Fruit fly (Drosophila melanogaster) whole organism, wandering third instar larva: ENCODE results near the gene Ufd4.

ENCODE experiments used
- Abd-B ChIP-seq: fragments of >200 bp; optimal IDR thresholded peaks from 2 replicates; lab custom pipeline; 2017; ENCODE audit warnings: missing biosample characterization, missing genetic modification characterization
- Dfd ChIP-seq: fragments of >200 bp; optimal IDR thresholded peaks from 2 replicates; lab custom pipeline; 2017; ENCODE audit warnings: missing biosample characterization, missing genetic modification characterization
- Dif ChIP-seq: fragments of 200-275, 200-300 bp; sonication (Bioruptor generic); optimal IDR thresholded peaks from 2 replicates; lab custom pipeline; 2018; ENCODE audit warnings: missing biosample characterization, missing genetic modification characterization; ENCODE audit not compliant: partially characterized antibody
- HLH106 ChIP-seq: fragments of 200-800 bp; optimal IDR thresholded peaks from 3 replicates; lab custom pipeline; 2019; ENCODE audit warnings: missing biosample characterization, mild to moderate bottlenecking, missing genetic modification characterization, moderate library complexity
- Hnf4 ChIP-seq: fragments of 200-800 bp; sonication (Bioruptor generic); optimal IDR thresholded peaks from 2 replicates; lab custom pipeline; 2016; ENCODE audit warnings: missing biosample characterization, mild to moderate bottlenecking, missing genetic modification characterization
- Hr78 ChIP-seq: fragments of >200 bp; optimal IDR thresholded peaks from 2 replicates; lab custom pipeline; 2017; ENCODE audit warnings: missing biosample characterization, missing genetic modification characterization
- OdsH ChIP-seq: fragments of 200-800 bp; sonication (Bioruptor generic); optimal IDR thresholded peaks from 2 replicates; lab custom pipeline; 2016; ENCODE audit warnings: missing biosample characterization, mild to moderate bottlenecking, missing genetic modification characterization
- dl ChIP-seq, 2 experiments: fragments of 175-275, 200-275 bp in 1 of 2; fragments of 200-275 bp in 1 of 2; sonication (Bioruptor generic); optimal IDR thresholded peaks; lab custom pipeline; 2018; ENCODE audit warnings: mild to moderate bottlenecking in 2 of 2, missing biosample characterization in 2 of 2, missing genetic modification characterization in 2 of 2, moderate library complexity in 2 of 2; ENCODE audit not compliant: partially characterized antibody in 2 of 2, insufficient read depth in 1 of 2
- fru ChIP-seq: fragments of 200-800 bp; sonication (Bioruptor generic); optimal IDR thresholded peaks from 3 replicates; lab custom pipeline; 2016; ENCODE audit warnings: missing biosample characterization, mild to moderate bottlenecking, missing genetic modification characterization
- jim ChIP-seq: fragments of 175-275, 200-325 bp; sonication (Bioruptor generic); optimal IDR thresholded peaks from 2 replicates; lab custom pipeline; 2016; ENCODE audit warnings: missing biosample characterization, mild to moderate bottlenecking, missing genetic modification characterization
- lola ChIP-seq: fragments of >200 bp; optimal IDR thresholded peaks from 2 replicates; lab custom pipeline; 2017; ENCODE audit warnings: missing biosample characterization, missing genetic modification characterization
- pan ChIP-seq: fragments of >200 bp; optimal IDR thresholded peaks from 2 replicates; lab custom pipeline; 2017
- psq ChIP-seq: fragments of 200-800 bp; sonication (Bioruptor generic); optimal IDR thresholded peaks from 3 replicates; lab custom pipeline; 2017; ENCODE audit warnings: missing biosample characterization, mild to moderate bottlenecking, missing genetic modification characterization, moderate library complexity
- tai ChIP-seq: sonication (Bioruptor generic); optimal IDR thresholded peaks from 2 replicates; lab custom pipeline; 2016; ENCODE audit warnings: missing biosample characterization, missing genetic modification characterization

DNA sequence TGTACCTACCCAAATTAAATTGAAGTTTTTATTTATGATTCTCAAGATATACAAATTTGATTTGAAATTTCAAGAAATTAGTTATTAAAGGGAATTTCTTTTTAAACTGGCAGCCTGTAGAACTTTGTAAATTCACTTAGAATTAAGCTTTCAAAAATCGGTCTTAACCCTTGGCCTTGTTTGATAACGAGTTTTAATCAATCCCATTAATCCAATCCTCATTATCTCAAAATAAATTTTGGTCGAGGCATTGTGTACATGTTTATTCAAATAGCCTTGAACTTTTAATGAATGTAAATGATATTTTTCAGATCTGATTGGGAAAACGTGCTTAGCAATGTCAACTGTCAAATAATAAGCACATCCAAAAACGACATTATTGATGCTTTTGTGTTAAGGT lies 47.7 kb upstream of the Ufd4 start:
- TF ChIP-seq psq (GFP tag; lab: Kevin White, UChicago) = no peak
- TF ChIP-seq tai = no peak
- TF ChIP-seq Dfd = no peak
- TF ChIP-seq fru = no peak
- TF ChIP-seq Hr78 (GFP tag; lab: Kevin White, UChicago) = no peak
- TF ChIP-seq Abd-B = no peak
- no peak for TF ChIP-seq OdsH (GFP tag; lab: Kevin White, UChicago)
- no peak for TF ChIP-seq dl (GFP tag; optimal IDR thresholded peaks at IDR 0.05; lab: Kevin White, UChicago; ENCODE audit: insufficient read depth in 1 of 2, partially characterized antibody in 2 of 2)
- TF ChIP-seq Hnf4 (GFP tag; lab: Kevin White, UChicago) = no peak
- no peak for TF ChIP-seq lola (GFP tag; lab: Kevin White, UChicago)
- TF ChIP-seq Dif (GFP tag; lab: Kevin White, UChicago) = no peak
- no peak for TF ChIP-seq HLH106
- TF ChIP-seq jim (GFP tag; lab: Kevin White, UChicago) = no peak
- no peak for TF ChIP-seq pan (lab: Kevin White, UChicago)
